Worm (Caenorhabditis elegans) whole organism, L1 larva: ENCODE measurements around the gene T19D12.1.
A peak's percentile ranks its signal among the peaks of the same experiment; 100 is the strongest.

Experiments used
- C04F5.9 ChIP-seq: sonication (generic microtip); optimal IDR thresholded peaks from 2 replicates; lab custom pipeline; 2016; ENCODE audit warnings: missing genetic modification characterization, missing compliant biosample characterization
- C16A3.4 ChIP-seq: fragments of 150-350 bp; optimal IDR thresholded peaks from 2 replicates; lab custom pipeline; 2014; ENCODE audit warnings: missing biosample characterization, missing genetic modification characterization
- C34B4.2 ChIP-seq: sonication (generic microtip); optimal IDR thresholded peaks from 2 replicates; lab custom pipeline; 2017; ENCODE audit warnings: mild to moderate bottlenecking, missing genetic modification characterization, missing compliant biosample characterization
- F16B12.6 ChIP-seq: fragments of 150-350 bp; optimal IDR thresholded peaks from 2 replicates; lab custom pipeline; 2014; ENCODE audit warnings: missing biosample characterization, missing genetic modification characterization
- Y116A8C.19 ChIP-seq: sonication (generic microtip); optimal IDR thresholded peaks from 2 replicates; lab custom pipeline; 2016; ENCODE audit warnings: missing compliant biosample characterization, missing genetic modification characterization, borderline replicate concordance
- alr-1 ChIP-seq: fragments of 200-800 bp; sonication (Bioruptor generic); optimal IDR thresholded peaks from 2 replicates; lab custom pipeline; 2018; ENCODE audit warnings: borderline replicate concordance, mild to moderate bottlenecking, missing genetic modification characterization, missing compliant biosample characterization
- ama-1 ChIP-seq: fragments of 150-350 bp; optimal IDR thresholded peaks from 2 replicates; lab custom pipeline; 2014
- blmp-1 ChIP-seq: fragments of 150-350 bp; optimal IDR thresholded peaks from 2 replicates; lab custom pipeline; 2014; ENCODE audit warnings: missing biosample characterization, missing genetic modification characterization
- ceh-90 ChIP-seq: sonication (generic microtip); optimal IDR thresholded peaks from 2 replicates; lab custom pipeline; 2016; ENCODE audit warnings: missing genetic modification characterization, missing compliant biosample characterization
- dsc-1 ChIP-seq: sonication (generic microtip); optimal IDR thresholded peaks from 2 replicates; lab custom pipeline; 2016; ENCODE audit warnings: mild to moderate bottlenecking, missing genetic modification characterization, missing compliant biosample characterization
- efl-1 ChIP-seq, 4 experiments: fragments of 150-350 bp; optimal IDR thresholded peaks in 3 of 4; peaks in 1 of 4; 1 replicate in 1 of 4; 2 replicates in 3 of 4; lab custom pipeline; 2014; ENCODE audit warnings: missing biosample characterization in 2 of 4, missing genetic modification characterization in 2 of 4, missing genetic modification reagents in 2 of 4
- egl-13 ChIP-seq: sonication (generic microtip); optimal IDR thresholded peaks from 2 replicates; lab custom pipeline; 2016; ENCODE audit warnings: missing genotype, missing genetic modification reagents, missing genetic modification characterization, missing compliant biosample characterization
- egl-27 ChIP-seq, 2 experiments: fragments of 150-350 bp in 1 of 2; sonication (generic microtip); optimal IDR thresholded peaks; 3 replicates each; lab custom pipeline; 2017 to 2018; ENCODE audit warnings: missing biosample characterization in 2 of 2, missing genetic modification characterization in 2 of 2, missing genetic modification reagents in 2 of 2
- ets-5 ChIP-seq: fragments of 200-800 bp; sonication (Bioruptor generic); IDR thresholded peaks from 2 replicates; pipeline ENCODE4 v1.3.6; 2022; ENCODE audit warnings: missing genetic modification characterization, missing compliant biosample characterization
- fkh-10 ChIP-seq: sonication (generic microtip); optimal IDR thresholded peaks from 2 replicates; lab custom pipeline; 2017; ENCODE audit warnings: missing biosample characterization, missing genetic modification reagents, missing genetic modification characterization
- fos-1 ChIP-seq: fragments of 150-350 bp; optimal IDR thresholded peaks from 2 replicates; lab custom pipeline; 2014; ENCODE audit warnings: missing biosample characterization, missing genetic modification characterization
- hlh-17 ChIP-seq: fragments of 200-800 bp; sonication (Bioruptor generic); optimal IDR thresholded peaks from 2 replicates; lab custom pipeline; 2018; ENCODE audit warnings: missing genetic modification characterization, mild to moderate bottlenecking, missing compliant biosample characterization, moderate library complexity, borderline replicate concordance
- jun-1 ChIP-seq: fragments of 150-350 bp; optimal IDR thresholded peaks from 2 replicates; lab custom pipeline; 2014; ENCODE audit warnings: missing biosample characterization, missing genetic modification reagents, missing genetic modification characterization
- lin-13 ChIP-seq: fragments of 150-350 bp; optimal IDR thresholded peaks from 2 replicates; lab custom pipeline; 2014; ENCODE audit warnings: missing biosample characterization, missing genetic modification reagents, missing genetic modification characterization
- lin-15B ChIP-seq: fragments of 150-350 bp; sonication (generic microtip); optimal IDR thresholded peaks from 3 replicates; lab custom pipeline; 2014; ENCODE audit warnings: missing biosample characterization, missing genetic modification characterization
- lin-35 ChIP-seq, 2 experiments: fragments of 150-350 bp; optimal IDR thresholded peaks; 2 replicates each; lab custom pipeline; 2014; ENCODE audit warnings: missing biosample characterization in 2 of 2, missing genetic modification characterization in 2 of 2, missing genetic modification reagents in 2 of 2
- nhr-11 ChIP-seq: fragments of 150-350 bp; optimal IDR thresholded peaks from 2 replicates; lab custom pipeline; 2014; ENCODE audit warnings: missing biosample characterization, missing genetic modification characterization
- nhr-12 ChIP-seq: sonication (generic microtip); optimal IDR thresholded peaks from 2 replicates; lab custom pipeline; 2017; ENCODE audit warnings: missing biosample characterization, missing genetic modification characterization
- nhr-19 ChIP-seq: fragments of 200-800 bp; sonication (Bioruptor generic); conservative IDR thresholded peaks from 2 replicates; pipeline ENCODE4 v1.3.6; 2022; ENCODE audit warnings: missing genetic modification characterization, missing compliant biosample characterization
- nhr-20 ChIP-seq: sonication (generic microtip); optimal IDR thresholded peaks from 2 replicates; lab custom pipeline; 2016; ENCODE audit warnings: mild to moderate bottlenecking, missing genetic modification characterization, missing compliant biosample characterization
- nhr-237 ChIP-seq: fragments of 150-350 bp; optimal IDR thresholded peaks from 2 replicates; lab custom pipeline; 2014; ENCODE audit warnings: missing biosample characterization, missing genetic modification characterization
- nhr-28 ChIP-seq: fragments of 150-350 bp; optimal IDR thresholded peaks from 2 replicates; lab custom pipeline; 2014; ENCODE audit warnings: missing biosample characterization, missing genetic modification characterization
- nhr-47 ChIP-seq: sonication (generic microtip); optimal IDR thresholded peaks from 2 replicates; lab custom pipeline; 2016; ENCODE audit warnings: mild to moderate bottlenecking, missing genetic modification characterization, moderate library complexity, missing compliant biosample characterization
- nhr-71 ChIP-seq: sonication (generic microtip); optimal IDR thresholded peaks from 2 replicates; lab custom pipeline; 2016; ENCODE audit warnings: mild to moderate bottlenecking, missing genetic modification characterization, moderate library complexity, missing compliant biosample characterization
- nhr-76 ChIP-seq: sonication (generic microtip); optimal IDR thresholded peaks from 2 replicates; lab custom pipeline; 2017; ENCODE audit warnings: missing biosample characterization, missing genetic modification characterization
- nhr-77 ChIP-seq: fragments of 150-350 bp; optimal IDR thresholded peaks from 2 replicates; lab custom pipeline; 2014; ENCODE audit warnings: missing biosample characterization, missing genetic modification characterization
- nhr-85 ChIP-seq: sonication (generic microtip); peaks from one replicate; lab custom pipeline; 2016; ENCODE audit warnings: missing genetic modification characterization, inconsistent platforms, missing compliant biosample characterization
- nhr-90 ChIP-seq: sonication (generic microtip); optimal IDR thresholded peaks from 2 replicates; lab custom pipeline; 2016; ENCODE audit warnings: mild to moderate bottlenecking, missing genetic modification characterization, missing compliant biosample characterization; ENCODE audit not compliant: poor library complexity
- pag-3 ChIP-seq: sonication (generic microtip); optimal IDR thresholded peaks from 2 replicates; lab custom pipeline; 2017; ENCODE audit warnings: missing genetic modification characterization, mild to moderate bottlenecking, missing compliant biosample characterization, antibody characterized with exemption, borderline replicate concordance; ENCODE audit not compliant: insufficient read depth
- pqm-1 ChIP-seq: sonication (generic microtip); optimal IDR thresholded peaks from 3 replicates; lab custom pipeline; 2017; ENCODE audit warnings: missing biosample characterization, missing genetic modification characterization
- rnt-1 ChIP-seq: sonication (generic microtip); optimal IDR thresholded peaks from 2 replicates; lab custom pipeline; 2016; ENCODE audit warnings: mild to moderate bottlenecking, missing genetic modification characterization, moderate library complexity, missing compliant biosample characterization
- snu-23 ChIP-seq: sonication (generic microtip); optimal IDR thresholded peaks from 2 replicates; lab custom pipeline; 2016; ENCODE audit warnings: missing genetic modification characterization, missing compliant biosample characterization
- sox-4 ChIP-seq: sonication (generic microtip); optimal IDR thresholded peaks from 2 replicates; lab custom pipeline; 2016; ENCODE audit warnings: missing genetic modification characterization, missing compliant biosample characterization
- sptf-1 ChIP-seq: fragments of 150-350 bp; optimal IDR thresholded peaks from 2 replicates; lab custom pipeline; 2014; ENCODE audit warnings: missing biosample characterization, missing genetic modification characterization
- sup-37 ChIP-seq: fragments of 200-800 bp; sonication (Bioruptor generic); optimal IDR thresholded peaks from 2 replicates; lab custom pipeline; 2018; ENCODE audit warnings: mild to moderate bottlenecking, missing genetic modification characterization, missing compliant biosample characterization
- tlp-1 ChIP-seq: fragments of 150-350 bp; optimal IDR thresholded peaks from 2 replicates; lab custom pipeline; 2014; ENCODE audit warnings: missing biosample characterization, missing genetic modification characterization
- unc-130 ChIP-seq: fragments of 150-350 bp; optimal IDR thresholded peaks from 2 replicates; lab custom pipeline; 2017; ENCODE audit warnings: missing biosample characterization, missing genetic modification characterization, inconsistent platforms
- unc-86 ChIP-seq: sonication (generic microtip); optimal IDR thresholded peaks from 2 replicates; lab custom pipeline; 2016; ENCODE audit warnings: missing genetic modification characterization, missing compliant biosample characterization
- unc-98 ChIP-seq: fragments of 200-800 bp; sonication (Bioruptor generic); IDR thresholded peaks from 2 replicates; pipeline ENCODE4 v1.3.6; 2022; ENCODE audit warnings: missing genetic modification characterization, missing compliant biosample characterization
- vab-15 ChIP-seq: sonication (generic microtip); optimal IDR thresholded peaks from 2 replicates; lab custom pipeline; 2017; ENCODE audit warnings: missing genotype, mild to moderate bottlenecking, missing genetic modification characterization, missing compliant biosample characterization
- zag-1 ChIP-seq: fragments of 150-350 bp; optimal IDR thresholded peaks from 2 replicates; lab custom pipeline; 2014; ENCODE audit warnings: missing biosample characterization, missing genetic modification characterization
- ztf-11 ChIP-seq, 2 experiments: sonication (generic microtip); optimal IDR thresholded peaks; 2 replicates each; lab custom pipeline; 2016 to 2017; ENCODE audit warnings: missing genetic modification characterization in 2 of 2, missing biosample characterization in 1 of 2, missing compliant biosample characterization in 1 of 2
- ztf-4 ChIP-seq: fragments of 150-350 bp; optimal IDR thresholded peaks from 2 replicates; lab custom pipeline; 2014; ENCODE audit warnings: missing biosample characterization, missing genetic modification characterization

Gene T19D12.1

DNA sequence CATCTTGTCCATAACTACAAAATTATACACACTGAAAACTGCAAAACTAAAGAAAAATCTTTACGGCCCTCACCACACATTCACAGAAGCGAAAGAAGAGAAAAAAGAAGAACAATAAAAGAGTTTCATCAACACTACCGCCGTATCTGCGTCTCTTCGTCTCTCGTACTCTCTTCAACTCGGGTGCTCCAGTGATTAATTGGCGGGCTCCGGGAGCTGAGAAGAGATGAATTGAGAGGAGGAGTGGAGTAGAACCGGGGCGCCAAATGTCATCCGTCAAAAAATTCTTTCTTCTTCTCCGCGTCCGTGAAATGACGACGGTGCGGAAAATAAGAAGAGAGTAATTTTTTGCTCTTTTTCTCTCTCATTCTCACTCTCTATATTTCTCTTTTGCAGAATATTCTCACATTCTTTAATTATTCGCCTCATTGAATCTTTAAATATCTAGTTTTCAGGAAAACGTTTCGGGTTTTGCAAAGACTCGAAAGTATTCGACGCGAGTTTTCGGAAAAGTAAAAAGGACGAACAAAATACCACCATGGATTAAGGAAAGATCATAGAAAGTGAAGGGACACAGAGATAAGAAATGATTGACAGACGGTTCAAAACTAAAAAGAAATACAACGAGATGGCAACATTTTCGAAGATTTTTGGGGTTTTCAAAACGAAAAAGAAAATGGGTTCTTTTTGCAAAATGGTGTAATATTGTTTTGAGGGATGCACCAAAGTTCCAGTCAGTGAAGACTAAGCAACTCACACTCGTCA, 41.0 kb downstream of the T19D12.1 start (continued):
- TF ChIP-seq nhr-71 (tag; lab: Kevin White, UChicago) (peak; percentile 74), nhr-90 (tag; lab: Kevin White, UChicago) (no peak), efl-1 (optimal IDR thresholded peaks at IDR 0.05; lab: Kevin White, UChicago) (peak in 1 of 2 experiments; percentile 11), efl-1 (GFP tag; optimal IDR thresholded peaks at IDR 0.05 in 1 of 2; lab: Kevin White, UChicago) (peak in 1 of 2 experiments; percentile 59), unc-130 (tag; lab: Kevin White, UChicago) (peak; percentile 50), snu-23 (GFP tag; lab: Kevin White, UChicago) (peak; percentile 28), dsc-1 (tag; lab: Kevin White, UChicago) (peak; percentile 61)
- TF ChIP-seq, all 84 proteins: peak for 21

DNA sequence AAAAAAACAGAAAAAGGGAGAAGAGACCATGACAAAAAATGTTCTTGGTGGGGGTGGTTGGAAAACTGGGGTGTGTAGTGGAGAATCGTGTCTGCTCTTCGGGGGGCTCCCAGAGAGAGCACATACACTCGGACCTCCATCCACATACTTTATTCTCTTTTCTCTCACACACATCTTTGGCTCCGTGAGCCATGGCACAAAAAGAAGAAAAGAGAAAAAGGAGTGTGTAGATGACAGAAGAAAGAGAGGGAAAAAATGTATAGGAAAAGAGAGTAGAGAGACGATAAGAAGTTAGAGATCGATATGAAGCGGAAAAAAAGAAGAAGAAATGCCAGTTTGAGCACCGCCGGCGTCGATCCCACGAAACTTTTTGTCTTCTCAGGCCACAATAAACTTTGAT, 42.3 kb downstream of the T19D12.1 start:
- TF ChIP-seq lin-13 (GFP tag; lab: Kevin White, UChicago): no peak
- no peak for TF ChIP-seq nhr-28 (tag; lab: Kevin White, UChicago)
- TF ChIP-seq nhr-71 (tag; lab: Kevin White, UChicago): peak; percentile 62
- no peak for TF ChIP-seq unc-98 (GFP tag; lab: Robert Waterston, UW)
- no peak for TF ChIP-seq F16B12.6 (tag; lab: Kevin White, UChicago)
- TF ChIP-seq jun-1 (tag; lab: Kevin White, UChicago): no peak
- no peak for TF ChIP-seq nhr-11 (tag; lab: Kevin White, UChicago)
- peak; percentile 58 for TF ChIP-seq snu-23 (GFP tag; lab: Kevin White, UChicago)
- TF ChIP-seq nhr-20 (tag; lab: Kevin White, UChicago): peak; percentile 8
- TF ChIP-seq ets-5 (GFP tag; lab: Robert Waterston, UW): no peak
- TF ChIP-seq egl-27 (tag; optimal IDR thresholded peaks at IDR 0.05; lab: Kevin White, UChicago): no peak
- no peak for TF ChIP-seq vab-15 (tag; lab: Kevin White, UChicago)
- peak; percentile 32; the same call in 1 of the 2 replicates for TF ChIP-seq nhr-19
- no peak for TF ChIP-seq unc-86
- peak; percentile 8 for TF ChIP-seq fkh-10 (GFP tag; lab: Kevin White, UChicago)
- TF ChIP-seq sptf-1 (tag; lab: Kevin White, UChicago): no peak
- no peak for TF ChIP-seq ztf-11 (tag; optimal IDR thresholded peaks at IDR 0.05; lab: Kevin White, UChicago)
- no peak for TF ChIP-seq nhr-237 (tag; lab: Kevin White, UChicago)
- no peak for TF ChIP-seq egl-13 (tag; lab: Kevin White, UChicago)
- no peak for TF ChIP-seq zag-1
- TF ChIP-seq Y116A8C.19: no peak
- no peak for TF ChIP-seq ama-1
- TF ChIP-seq nhr-85 (tag; lab: Kevin White, UChicago): no peak
- no peak for TF ChIP-seq sox-4 (tag; lab: Kevin White, UChicago)
- no peak for TF ChIP-seq ceh-90
- TF ChIP-seq sup-37 (GFP tag; lab: Kevin White, UChicago): no peak
- no peak for TF ChIP-seq nhr-12 (tag; lab: Kevin White, UChicago)
- TF ChIP-seq nhr-77 (tag; lab: Kevin White, UChicago): no peak
- TF ChIP-seq nhr-47 (tag; lab: Kevin White, UChicago): peak; percentile 29
- TF ChIP-seq unc-130 (tag; lab: Kevin White, UChicago): no peak
- no peak for TF ChIP-seq hlh-17
- no peak for TF ChIP-seq tlp-1
- TF ChIP-seq C34B4.2 (tag; lab: Kevin White, UChicago): no peak
- no peak for TF ChIP-seq ztf-4 (tag; lab: Kevin White, UChicago)
- no peak for TF ChIP-seq blmp-1 (tag; lab: Kevin White, UChicago)
- no peak for TF ChIP-seq fos-1 (tag; lab: Kevin White, UChicago)
- TF ChIP-seq efl-1 (optimal IDR thresholded peaks at IDR 0.05; lab: Kevin White, UChicago): peak; percentile 14 to 28
- TF ChIP-seq efl-1 (GFP tag; optimal IDR thresholded peaks at IDR 0.05 in 1 of 2; lab: Kevin White, UChicago): peak in 1 of 2 experiments; percentile 18
- TF ChIP-seq rnt-1 (tag; lab: Kevin White, UChicago): peak; percentile 49
- TF ChIP-seq pqm-1: no peak
- no peak for TF ChIP-seq C04F5.9 (tag; lab: Kevin White, UChicago)
- no peak for TF ChIP-seq nhr-76 (tag; lab: Kevin White, UChicago)
- no peak for TF ChIP-seq pag-3 (tag; lab: Kevin White, UChicago)
- TF ChIP-seq dsc-1 (tag; lab: Kevin White, UChicago): peak; percentile 14
- no peak for TF ChIP-seq alr-1 (tag; lab: Kevin White, UChicago)
- TF ChIP-seq lin-15B (tag; lab: Kevin White, UChicago): no peak
- TF ChIP-seq lin-35 (GFP tag; optimal IDR thresholded peaks at IDR 0.05; lab: Kevin White, UChicago): peak in 1 of 2 experiments; percentile 18
- TF ChIP-seq C16A3.4 (tag; lab: Kevin White, UChicago): peak; percentile 23
